Fruit fly (Drosophila melanogaster): ENCODE results near the gene Nepl8.

- TF ChIP-seq esn (GFP tag; optimal IDR thresholded peaks at IDR 0.05) (no peak), lz (GFP tag; optimal IDR thresholded peaks at IDR 0.05) (no peak), net (GFP tag; optimal IDR thresholded peaks at IDR 0.05) (no peak), CG8119 (GFP tag; IDR thresholded peaks at IDR 0.05) (no peak), Sox102F (GFP tag; optimal IDR thresholded peaks at IDR 0.05) (no peak), CG6163 (GFP tag; IDR thresholded peaks at IDR 0.05) (peak; percentile 52), CG1621 (tag; optimal IDR thresholded peaks at IDR 0.05) (no peak), Blimp-1 (GFP tag; optimal IDR thresholded peaks at IDR 0.05) (no peak), Hr4 (GFP tag; optimal IDR thresholded peaks at IDR 0.05) (no peak), acj6 (GFP tag; optimal IDR thresholded peaks at IDR 0.05) (no peak), CG6808 (GFP tag; optimal IDR thresholded peaks at IDR 0.05) (no peak)
Observed at dm6 chr2L:16522286-16522646, 34.3 kb downstream of the Nepl8 start.

Data from whole organism, prepupa.